Fruit fly (Drosophila melanogaster): Measurements from ENCODE around the gene CG6614.

Gene CG6614

DNA sequence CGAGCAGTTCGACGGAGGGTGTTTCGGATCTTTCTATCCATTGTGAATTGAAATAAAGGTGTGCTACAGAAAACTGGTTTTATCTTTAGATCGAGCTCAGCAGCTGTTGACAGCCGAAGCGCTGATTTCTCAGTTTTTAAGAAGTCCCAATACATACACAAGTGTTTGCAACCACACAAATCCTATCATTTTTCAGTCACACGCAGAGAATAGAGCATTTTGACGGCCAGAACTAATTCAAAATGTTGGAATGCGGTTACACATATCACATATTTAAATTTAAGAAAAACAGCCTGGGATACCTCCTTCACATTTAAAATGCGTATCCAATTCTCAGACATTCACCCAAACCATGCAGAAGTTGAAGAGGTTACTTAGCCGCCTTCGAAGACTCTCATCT, at the start of gene CG6614:
Gene CG6614 (minus strand): TSS at position 101 of the 400 bp plus-strand sequence.
- no peak for TF ChIP-seq noc (tag; optimal IDR thresholded peaks at IDR 0.05)

dm6 chr2L:11694504-11694903, 45.9 kb upstream of the CG6614 start, which contains the start of gene CG4988:
Gene CG4988, plus strand, starts transcription at chr2L:11694804.
- TF ChIP-seq noc (tag; optimal IDR thresholded peaks at IDR 0.05), result no peak

DNA sequence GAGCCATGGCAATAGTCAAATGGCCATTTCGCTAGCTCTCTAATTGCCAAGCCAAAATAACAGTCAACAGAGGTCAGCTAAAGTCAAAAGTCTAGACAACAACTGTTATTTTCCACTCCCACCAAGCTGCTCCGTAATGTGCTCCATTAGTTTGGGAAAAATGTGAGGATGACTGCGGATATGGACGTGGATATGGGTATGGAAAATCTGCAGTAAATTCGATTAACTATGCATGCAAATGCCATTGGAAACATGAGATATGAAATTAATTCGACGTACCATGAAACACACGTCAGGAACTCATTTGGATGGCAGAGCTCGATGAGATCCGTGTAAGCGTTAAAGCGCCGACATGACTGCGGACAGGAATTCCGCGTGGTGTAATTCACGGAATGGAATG, 14.3 kb upstream of the CG6614 start, which contains the start of gene CG44477:
Gene CG44477 (plus strand): TSS at position 301 of the 400 bp plus-strand sequence.
- TF ChIP-seq noc (tag; optimal IDR thresholded peaks at IDR 0.05), result no peak

- no peak for TF ChIP-seq noc (tag; optimal IDR thresholded peaks at IDR 0.05)
Observed at dm6 chr2L:11657110-11657509, 8.5 kb upstream of the CG6614 start, which contains the start of gene CG43167. Gene CG43167, plus strand, starts transcription at chr2L:11657410.

DNA sequence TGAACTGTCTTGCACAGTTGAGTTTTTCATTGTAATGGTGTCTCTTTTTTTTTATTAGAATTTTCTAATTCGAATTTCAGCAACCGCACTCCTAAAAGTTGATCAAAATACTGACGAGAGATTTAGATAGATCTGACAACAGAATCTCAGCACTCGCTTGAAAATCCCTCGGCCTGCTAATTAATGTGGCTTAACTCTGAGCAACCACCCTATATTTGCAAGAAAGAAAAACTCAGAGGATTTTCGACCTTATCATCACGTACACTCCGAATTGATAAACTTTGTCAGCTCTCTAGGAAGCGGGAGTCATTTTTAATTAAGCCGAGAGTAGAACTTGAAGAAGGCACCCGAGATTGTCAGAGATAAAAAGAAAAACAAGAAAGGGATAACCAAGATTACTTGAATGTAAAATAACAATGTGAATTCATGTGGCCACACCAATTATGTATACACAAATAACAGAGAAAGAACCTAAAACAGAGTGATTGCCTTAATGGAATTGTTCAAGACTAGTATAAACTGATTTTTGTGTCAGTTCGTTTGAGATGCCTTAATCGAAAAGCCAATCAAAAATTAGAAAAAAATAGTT, 3.4 kb upstream of the CG6614 start, which contains the start of the genes CG12307 and CG4983:
Gene CG12307 (minus strand): TSS at position 101 of the 589 bp plus-strand sequence.
Gene CG4983 (plus strand): TSS at position 539 of the 589 bp plus-strand sequence.
- no peak for TF ChIP-seq noc (tag; optimal IDR thresholded peaks at IDR 0.05)

DNA sequence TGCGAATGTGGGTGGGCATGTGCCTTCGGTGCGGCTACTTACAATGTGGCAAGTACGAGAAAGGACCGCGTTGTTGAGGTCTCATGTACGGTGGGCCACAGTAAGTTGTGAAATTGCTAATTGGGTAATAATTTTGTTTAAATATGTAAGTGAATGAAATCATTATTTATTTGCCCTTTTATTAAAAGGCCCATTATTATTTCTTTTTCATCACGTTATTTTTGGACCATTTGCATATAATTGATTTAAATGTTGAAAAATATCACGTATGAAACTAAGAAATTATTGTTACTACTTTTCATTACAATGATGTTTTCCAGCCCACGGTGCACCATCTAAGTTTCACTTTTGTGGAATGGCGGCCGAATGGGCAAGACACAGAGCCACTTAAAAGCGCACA, 20.3 kb downstream of the CG6614 start:
- TF ChIP-seq noc (tag; optimal IDR thresholded peaks at IDR 0.05), result no peak

DNA sequence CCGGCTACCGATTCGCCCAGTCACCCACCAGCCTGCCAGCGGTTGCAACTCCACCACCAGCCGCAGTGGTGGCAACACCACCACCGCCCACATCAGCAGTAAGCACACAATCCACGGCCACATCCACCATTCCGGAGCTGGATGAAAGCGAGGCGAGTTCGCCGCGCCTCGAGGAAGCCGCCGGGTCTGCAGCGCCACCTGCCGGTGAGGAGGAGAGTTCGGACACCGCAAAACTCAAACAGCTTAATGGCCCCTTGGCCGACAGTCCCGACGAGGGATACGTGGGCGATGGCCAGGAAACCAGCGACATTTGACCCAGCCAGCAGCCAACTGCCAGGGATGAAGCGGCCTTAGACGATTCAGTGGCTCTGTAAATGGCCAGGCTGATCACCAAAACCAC, 24.4 kb downstream of the CG6614 start:
- TF ChIP-seq noc (tag; optimal IDR thresholded peaks at IDR 0.05), result no peak

DNA sequence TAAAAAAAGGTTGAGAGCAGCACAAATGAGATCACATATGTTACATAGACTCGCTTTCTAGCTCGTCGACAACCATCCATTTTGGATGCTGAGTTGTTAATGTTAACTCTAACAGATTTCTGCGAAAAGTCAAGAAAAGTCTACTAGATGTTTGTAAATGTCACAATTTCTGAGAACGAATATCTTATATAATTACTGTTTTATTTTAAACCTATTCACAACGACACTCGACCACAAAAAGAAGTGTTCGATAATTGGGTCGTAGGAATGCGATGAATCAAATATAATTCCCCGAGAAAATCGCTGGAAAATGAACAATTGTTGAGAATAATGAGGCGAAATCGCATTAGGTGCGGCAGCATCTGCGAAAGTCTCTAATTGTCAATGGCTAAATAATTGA, 37.0 kb downstream of the CG6614 start, which contains the start of gene spag4:
Gene spag4 (minus strand): TSS at position 101 of the 400 bp plus-strand sequence.
- TF ChIP-seq noc (tag; optimal IDR thresholded peaks at IDR 0.05), result no peak
